Worm (Caenorhabditis elegans): ENCODE measurements around the gene unc-46.

DNA sequence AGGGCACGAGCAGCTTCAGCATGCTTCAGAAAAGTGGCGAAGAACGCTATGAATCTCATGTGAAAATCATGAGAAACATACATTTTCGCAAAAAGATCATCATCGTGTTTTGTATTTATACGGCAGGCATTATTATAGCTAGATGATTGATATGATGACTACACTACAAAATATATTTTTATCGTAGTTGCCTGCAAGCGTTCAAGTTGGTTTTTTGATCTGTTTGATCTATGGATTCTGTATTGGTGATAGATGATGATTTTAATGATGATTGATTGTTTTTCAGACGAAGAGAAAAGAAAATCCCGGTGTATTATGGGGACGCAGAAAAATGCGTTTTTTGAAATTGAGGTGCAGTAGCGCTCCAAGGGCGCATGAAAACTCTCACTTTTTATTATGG, 11.9 kb upstream of the unc-46 start, which contains the start of gene ugt-63:
- TF ChIP-seq unc-39 (tag; optimal IDR thresholded peaks at IDR 0.05) (no peak), fos-1 (tag; optimal IDR thresholded peaks at IDR 0.05) (no peak), dpl-1 (GFP tag; optimal IDR thresholded peaks at IDR 0.05) (no peak), skn-1 (tag; optimal IDR thresholded peaks at IDR 0.05) (no peak)
